Fruit fly (Drosophila melanogaster) whole organism, prepupa: ENCODE measurements around the gene Kua.

Experiments used
- CG6854 ChIP-seq: fragments of 200-800 bp; sonication (Bioruptor generic); optimal IDR thresholded peaks from 2 replicates; lab custom pipeline; 2017; ENCODE audit warnings: missing biosample characterization, mild to moderate bottlenecking, missing genetic modification characterization
- CG8632 ChIP-seq: fragments of 200-800 bp; sonication (Bioruptor generic); optimal IDR thresholded peaks from 3 replicates; lab custom pipeline; 2016; ENCODE audit warnings: missing biosample characterization, missing genetic modification characterization
- CG9139 ChIP-seq: fragments of 200-800 bp; sonication (Bioruptor generic); optimal IDR thresholded peaks from 3 replicates; lab custom pipeline; 2017; ENCODE audit warnings: missing biosample characterization, mild to moderate bottlenecking, missing genetic modification characterization
- Eip93F ChIP-seq: fragments of 200-800 bp; sonication (Bioruptor generic); optimal IDR thresholded peaks from 2 replicates; lab custom pipeline; 2016; ENCODE audit warnings: missing biosample characterization, mild to moderate bottlenecking, missing genetic modification characterization
- OdsH ChIP-seq: fragments of 200-800 bp; sonication (Bioruptor generic); optimal IDR thresholded peaks from 3 replicates; lab custom pipeline; 2016; ENCODE audit warnings: missing biosample characterization, missing genetic modification characterization
- Smox ChIP-seq: fragments of 200-800 bp; sonication (Bioruptor generic); optimal IDR thresholded peaks from 3 replicates; lab custom pipeline; 2016; ENCODE audit warnings: missing biosample characterization, missing genetic modification characterization
- eg ChIP-seq: fragments of 200-800 bp; sonication (Bioruptor generic); IDR thresholded peaks from 3 replicates; pipeline ENCODE4 v1.3.6; 2022; ENCODE audit warnings: missing biosample characterization, missing genetic modification characterization
- esn ChIP-seq: fragments of 200-800 bp; sonication (Bioruptor generic); optimal IDR thresholded peaks from 2 replicates; lab custom pipeline; 2016; ENCODE audit warnings: missing biosample characterization, mild to moderate bottlenecking, missing genetic modification characterization, moderate library complexity
- fkh ChIP-seq: fragments of 200-800 bp; sonication (Bioruptor generic); optimal IDR thresholded peaks from 3 replicates; lab custom pipeline; 2017; ENCODE audit warnings: missing biosample characterization, mild to moderate bottlenecking, missing genetic modification characterization, moderate library complexity
- svp ChIP-seq: fragments of 200-800 bp; sonication (Bioruptor generic); peaks from one replicate; lab custom pipeline; 2016; ENCODE audit warnings: missing biosample characterization, missing genetic modification characterization
- topi ChIP-seq: fragments of 200-800 bp; sonication (Bioruptor generic); optimal IDR thresholded peaks from 3 replicates; lab custom pipeline; 2016; ENCODE audit warnings: missing biosample characterization, missing genetic modification characterization

DNA sequence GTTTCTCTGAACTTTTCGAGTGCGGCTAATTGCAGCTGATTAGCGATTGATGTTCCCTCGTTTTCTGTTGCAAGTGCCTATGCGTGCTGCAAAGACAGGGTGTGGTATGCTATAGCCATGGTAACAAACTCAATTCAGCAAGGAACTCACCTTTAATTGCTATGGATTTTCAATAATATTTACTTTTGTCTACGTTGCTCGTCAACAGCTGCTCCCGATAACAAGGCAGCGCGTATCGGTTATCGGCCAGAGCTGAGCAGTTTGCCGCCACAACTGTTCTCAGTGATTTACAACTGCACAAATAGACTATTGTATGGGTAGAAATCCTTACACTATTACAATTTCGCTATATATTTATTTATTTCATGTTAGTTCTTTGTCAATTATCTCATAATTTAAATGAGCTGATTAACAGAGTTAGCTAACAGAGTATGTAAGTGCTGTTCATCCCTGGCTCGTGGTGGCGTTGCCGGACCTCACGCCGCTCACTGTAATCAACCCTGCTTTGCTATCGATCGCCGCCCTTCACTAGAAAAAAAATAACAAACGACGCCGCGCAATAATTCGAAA is 22.1 kb upstream of the Kua start, which contains the start of the genes pr and neb:
- TF ChIP-seq Smox (GFP tag; lab: Kevin White, UChicago) (peak; percentile 67), topi (GFP tag; lab: Kevin White, UChicago) (peak; percentile 73), fkh (GFP tag; lab: Kevin White, UChicago) (peak; percentile 85), eg (GFP tag; lab: Robert Waterston, UW) (peak; percentile 40; the same call in 1 of the 3 replicates), Eip93F (GFP tag; lab: Kevin White, UChicago) (peak; percentile 41), CG8632 (no peak), OdsH (GFP tag; lab: Kevin White, UChicago) (peak; percentile 25), CG9139 (GFP tag; lab: Kevin White, UChicago) (no peak), svp (GFP tag; lab: Kevin White, UChicago) (peak; percentile 81), CG6854 (GFP tag; lab: Kevin White, UChicago) (no peak), esn (GFP tag; lab: Kevin White, UChicago) (peak; percentile 62)
